Worm (Caenorhabditis elegans) whole organism, L4/young adult: ENCODE results near the gene T09F5.20.

Source experiments
- W03F9.2 ChIP-seq: fragments of 150-350 bp; optimal IDR thresholded peaks from 2 replicates; lab custom pipeline; 2014; ENCODE audit warnings: missing biosample characterization, missing genetic modification characterization
- dao-5 ChIP-seq: sonication (generic microtip); optimal IDR thresholded peaks from 2 replicates; lab custom pipeline; 2016; ENCODE audit warnings: missing genotype, missing genetic modification characterization, moderate library complexity, missing compliant biosample characterization
- him-1 ChIP-seq: sonication (generic microtip); optimal IDR thresholded peaks from 2 replicates; lab custom pipeline; 2016; ENCODE audit warnings: missing genotype, missing genetic modification reagents, missing genetic modification characterization, missing compliant biosample characterization

The T09F5.20 gene

DNA sequence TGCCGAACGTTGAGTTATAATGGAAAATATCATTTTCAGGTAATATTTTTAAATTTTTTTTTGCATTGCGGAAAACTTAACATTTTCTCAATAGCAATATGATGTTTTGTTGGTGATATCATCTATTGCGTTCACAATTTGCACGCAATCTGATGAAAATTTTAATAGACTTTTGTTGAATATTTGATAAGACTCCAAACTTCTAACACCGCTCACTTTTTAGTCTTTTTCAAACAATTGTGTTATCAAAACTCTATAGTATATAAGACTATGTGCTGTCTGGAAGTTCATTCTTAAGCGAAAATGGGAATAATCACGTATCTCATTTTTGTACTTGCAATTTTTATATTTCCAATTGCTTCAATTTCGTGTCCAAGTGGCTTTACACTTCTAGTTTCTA lies 27.8 kb upstream of the T09F5.20 start, which contains the start of gene clec-47:
Gene clec-47, plus strand, starts transcription at position 301 of the 400 bp plus-strand sequence.
- no peak for TF ChIP-seq W03F9.2 (tag; lab: Kevin White, UChicago)
- no peak for TF ChIP-seq him-1
- TF ChIP-seq dao-5 (tag; lab: Kevin White, UChicago): no peak

DNA sequence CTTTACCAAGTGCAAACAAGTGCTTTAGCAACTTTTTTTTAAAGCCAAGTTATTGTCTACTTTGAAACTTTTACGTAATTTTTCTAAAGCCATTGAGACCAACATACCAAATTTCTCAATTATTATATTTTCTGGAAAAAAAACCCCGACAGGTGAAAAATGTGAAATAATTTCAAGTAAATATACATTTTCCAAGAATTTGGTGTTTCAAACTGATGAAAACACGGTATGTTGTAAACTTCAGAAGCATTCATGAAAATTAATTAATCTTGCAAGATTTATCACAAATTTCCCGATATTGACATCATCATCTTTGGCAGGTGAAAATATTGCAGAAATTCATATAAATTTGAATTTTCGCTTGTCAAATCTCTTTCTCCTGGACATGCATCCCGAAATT lies 15.0 kb upstream of the T09F5.20 start, which contains the start of gene srz-11:
Gene srz-11, plus strand, starts transcription at position 386 of the 400 bp plus-strand sequence.
- TF ChIP-seq dao-5 (tag; lab: Kevin White, UChicago) (no peak), W03F9.2 (tag; lab: Kevin White, UChicago) (no peak), him-1 (no peak)

DNA sequence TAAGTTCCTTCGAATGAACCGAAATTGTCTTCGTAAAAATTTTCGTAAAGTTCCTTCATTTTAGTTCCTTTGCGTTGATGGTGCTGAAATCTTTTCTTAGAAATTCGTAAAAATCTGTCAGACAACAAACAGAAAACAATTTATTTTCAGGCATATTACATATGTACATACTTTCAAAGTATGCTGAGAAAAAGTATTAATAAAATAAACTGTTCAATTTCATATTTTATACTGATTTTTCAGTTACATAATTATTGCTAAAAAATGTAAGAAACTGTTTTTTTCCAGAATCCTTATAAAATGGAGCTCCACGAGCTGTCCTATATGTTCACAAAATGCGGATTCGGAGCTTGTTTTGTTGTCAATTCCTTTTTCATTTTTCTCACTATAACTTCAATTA lies 11.0 kb upstream of the T09F5.20 start, which contains the start of gene str-45:
Gene str-45, plus strand, starts transcription at position 301 of the 400 bp plus-strand sequence.
- TF ChIP-seq dao-5 (tag; lab: Kevin White, UChicago): no peak
- TF ChIP-seq him-1: no peak
- TF ChIP-seq W03F9.2 (tag; lab: Kevin White, UChicago): no peak

DNA sequence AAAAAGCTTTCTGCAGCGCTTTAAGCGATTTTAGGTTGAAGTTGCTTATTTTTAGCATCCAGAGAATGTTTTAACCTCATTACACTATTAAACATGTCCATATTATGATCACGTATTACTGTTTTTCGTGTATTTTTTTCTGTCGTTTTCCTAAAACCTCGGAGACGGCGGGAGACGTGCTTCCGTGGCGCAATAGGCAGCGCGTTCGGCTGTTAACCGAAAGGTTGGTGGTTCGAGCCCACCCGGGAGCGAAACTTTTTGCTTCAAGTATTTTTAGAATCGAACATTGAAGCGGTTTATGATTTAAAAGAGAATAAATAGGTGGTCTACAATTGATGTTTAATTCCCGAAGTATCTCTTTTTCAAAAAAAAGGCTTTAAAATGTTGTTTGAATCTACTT lies 8.8 kb upstream of the T09F5.20 start:
- TF ChIP-seq W03F9.2 (tag; lab: Kevin White, UChicago) (no peak), him-1 (no peak), dao-5 (tag; lab: Kevin White, UChicago) (no peak)

DNA sequence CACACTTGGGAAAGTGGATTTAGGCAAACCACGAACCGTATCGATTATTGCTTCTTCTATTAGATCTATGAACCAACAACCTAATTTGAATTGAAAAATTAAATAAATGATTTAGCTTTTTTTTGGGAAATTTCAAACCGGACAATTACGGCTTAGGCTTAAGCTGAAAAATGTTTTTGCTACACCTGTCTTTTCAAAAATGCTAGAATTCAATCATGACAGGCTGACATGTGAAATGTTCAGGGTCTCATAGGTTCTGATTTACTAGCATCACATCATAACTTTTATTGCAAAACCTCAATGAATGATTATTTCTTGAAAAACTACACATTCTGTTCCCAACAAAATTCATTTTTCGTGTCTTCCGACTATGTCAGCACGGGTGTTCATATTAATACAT lies 5.6 kb upstream of the T09F5.20 start, which contains the start of gene srh-55:
Gene srh-55, plus strand, starts transcription at position 301 of the 400 bp plus-strand sequence.
- TF ChIP-seq him-1: no peak
- TF ChIP-seq W03F9.2 (tag; lab: Kevin White, UChicago): no peak
- no peak for TF ChIP-seq dao-5 (tag; lab: Kevin White, UChicago)

DNA sequence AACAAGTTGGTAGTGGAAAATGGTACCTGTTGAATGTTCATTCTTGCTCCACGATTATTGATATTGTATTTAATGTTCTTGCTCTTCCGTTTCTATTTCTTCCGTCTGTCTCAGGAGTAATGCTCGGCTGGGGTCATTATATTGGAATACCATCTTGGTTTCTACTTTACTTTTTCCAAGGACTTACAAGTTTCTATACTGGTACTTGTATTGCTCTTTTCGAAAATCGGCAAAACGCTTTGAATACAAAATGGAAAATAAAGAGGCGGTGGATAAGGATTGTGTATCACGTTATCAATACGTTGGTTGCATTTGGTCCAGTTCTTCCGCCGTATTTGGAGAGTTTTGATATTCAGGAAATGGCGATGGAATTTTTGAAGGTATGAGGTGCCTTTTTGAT lies 4.3 kb upstream of the T09F5.20 start:
- TF ChIP-seq dao-5 (tag; lab: Kevin White, UChicago) (no peak), W03F9.2 (tag; lab: Kevin White, UChicago) (no peak), him-1 (no peak)

DNA sequence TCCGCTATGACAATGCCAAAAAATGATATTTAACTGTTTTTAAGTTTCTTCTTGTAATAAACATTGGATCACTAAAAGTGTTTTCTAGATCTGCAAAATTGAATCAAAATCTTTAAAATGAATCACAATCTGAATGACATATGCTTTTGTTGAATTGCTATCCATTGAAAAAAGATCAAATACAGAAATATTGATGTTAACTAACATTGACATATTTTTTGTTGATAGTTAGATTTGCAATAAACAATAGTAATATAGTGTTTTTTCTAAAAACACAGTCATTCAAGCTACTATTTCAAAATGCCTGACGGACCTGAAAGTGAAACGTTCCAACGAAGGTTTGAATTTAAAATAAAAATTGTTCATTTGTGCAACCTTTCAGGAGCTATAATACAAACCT lies 3.0 kb upstream of the T09F5.20 start, which contains the start of gene T09F5.2:
Gene T09F5.2, plus strand, starts transcription at position 301 of the 400 bp plus-strand sequence.
- TF ChIP-seq W03F9.2 (tag; lab: Kevin White, UChicago) (no peak), him-1 (no peak), dao-5 (tag; lab: Kevin White, UChicago) (no peak)

DNA sequence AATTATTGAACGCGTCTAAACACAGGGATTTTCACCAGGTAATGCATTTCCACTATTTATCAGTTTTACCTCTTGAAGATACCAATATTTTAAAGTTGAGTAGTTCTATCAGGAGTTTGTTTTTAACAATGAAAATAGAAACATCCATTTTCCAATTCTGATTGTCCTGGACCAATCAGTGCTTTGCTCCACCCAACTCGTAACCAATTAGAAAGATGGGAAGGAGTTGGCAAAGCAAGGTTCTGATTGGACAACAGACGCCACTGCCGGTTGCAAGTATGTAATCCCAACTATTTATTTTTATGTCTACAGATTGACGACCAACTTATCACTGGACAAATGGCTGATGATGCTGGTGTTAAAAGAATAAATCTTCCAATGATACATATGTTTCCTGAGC lies 2.5 kb upstream of the T09F5.20 start:
- TF ChIP-seq W03F9.2 (tag; lab: Kevin White, UChicago) (no peak), him-1 (no peak), dao-5 (tag; lab: Kevin White, UChicago) (no peak)

DNA sequence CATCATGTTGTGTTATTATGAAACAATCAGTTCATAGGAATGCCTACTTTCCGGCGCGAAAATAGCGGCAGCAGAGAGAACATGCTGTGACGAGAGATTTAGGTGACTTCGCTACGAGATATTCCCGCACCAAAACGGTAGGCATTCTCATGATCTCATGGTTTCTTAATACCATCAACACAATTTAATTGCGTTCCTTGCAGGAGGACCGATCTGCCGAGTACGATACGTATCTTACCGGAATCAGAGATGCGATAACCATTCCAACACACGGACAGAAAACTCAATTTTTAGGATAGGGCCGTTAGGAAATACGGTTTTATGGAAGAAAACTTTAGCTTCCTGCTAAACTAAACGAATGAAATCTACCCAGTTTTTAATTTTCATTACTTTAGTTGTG lies 1.1 kb upstream of the T09F5.20 start, which contains the start of gene T09F5.1:
Gene T09F5.1, plus strand, starts transcription at position 301 of the 400 bp plus-strand sequence.
- TF ChIP-seq W03F9.2 (tag; lab: Kevin White, UChicago) (no peak), dao-5 (tag; lab: Kevin White, UChicago) (no peak), him-1 (no peak)

DNA sequence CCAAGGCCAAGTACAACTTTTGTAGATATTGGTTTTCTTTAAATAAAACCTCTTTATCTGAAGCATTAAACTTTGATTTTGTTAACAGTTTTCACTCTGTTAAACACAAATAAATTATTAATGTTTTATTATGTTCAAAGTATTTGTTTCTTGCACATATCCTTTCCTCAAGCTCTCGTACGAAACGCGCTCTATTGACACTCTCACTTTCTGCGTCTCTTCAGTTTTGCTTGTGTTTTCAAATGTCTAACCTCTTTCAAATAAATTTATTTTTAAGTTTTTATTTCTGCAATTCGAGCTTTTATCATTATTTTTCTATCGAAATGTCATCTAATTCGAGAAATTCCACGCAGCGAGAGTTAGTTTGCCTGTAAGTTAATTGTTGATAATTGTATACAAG lies 3.9 kb downstream of the T09F5.20 start, which contains the start of gene K08F9.4:
Gene K08F9.4, plus strand, starts transcription at position 222 of the 400 bp plus-strand sequence.
- no peak for TF ChIP-seq dao-5 (tag; lab: Kevin White, UChicago)
- TF ChIP-seq W03F9.2 (tag; lab: Kevin White, UChicago): peak; percentile 64

DNA sequence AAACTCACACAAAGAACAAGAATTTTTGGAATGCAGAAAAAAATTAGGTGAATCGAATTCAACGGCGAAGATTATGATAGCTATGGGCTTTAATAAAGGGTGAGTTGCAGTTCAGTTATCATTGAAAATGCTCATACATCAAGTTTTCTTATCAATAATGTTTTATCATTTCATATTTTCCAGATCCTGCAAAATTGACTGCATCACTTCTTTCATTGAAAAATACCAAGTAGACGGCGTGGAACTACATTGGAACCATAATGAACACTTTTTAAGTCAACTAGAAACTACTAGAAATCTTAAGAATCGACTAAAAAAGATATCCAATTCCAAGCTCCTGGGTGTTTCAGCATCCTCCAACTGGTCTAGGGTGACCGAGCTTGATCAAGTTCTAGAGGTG lies 4.4 kb downstream of the T09F5.20 start, which contains the start of gene K08F9.1:
Gene K08F9.1, minus strand, starts transcription at position 101 of the 400 bp plus-strand sequence.
- TF ChIP-seq W03F9.2 (tag; lab: Kevin White, UChicago) (no peak), dao-5 (tag; lab: Kevin White, UChicago) (no peak), him-1 (no peak)

DNA sequence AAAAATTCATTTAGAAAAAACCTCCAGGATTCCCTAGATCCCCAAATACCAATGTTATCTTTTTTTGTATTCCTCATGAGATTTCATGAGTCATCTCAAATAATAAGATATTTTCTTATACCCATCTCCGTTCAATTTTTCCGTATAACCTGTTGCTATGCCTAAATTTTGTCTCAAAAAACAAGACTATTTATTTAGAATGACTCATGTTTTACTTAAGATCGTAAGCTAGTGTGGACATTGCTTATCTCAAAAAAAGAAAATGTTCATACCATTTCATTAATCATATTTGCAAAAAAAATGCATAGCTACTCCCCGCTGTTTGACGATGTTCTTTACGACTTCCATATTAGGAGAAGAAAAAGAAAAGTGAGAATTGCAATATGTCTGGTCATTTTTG lies 7.4 kb downstream of the T09F5.20 start, which contains the start of gene K08F9.3:
Gene K08F9.3, plus strand, starts transcription at position 301 of the 400 bp plus-strand sequence.
- TF ChIP-seq dao-5 (tag; lab: Kevin White, UChicago) (no peak), W03F9.2 (tag; lab: Kevin White, UChicago) (no peak), him-1 (no peak)

DNA sequence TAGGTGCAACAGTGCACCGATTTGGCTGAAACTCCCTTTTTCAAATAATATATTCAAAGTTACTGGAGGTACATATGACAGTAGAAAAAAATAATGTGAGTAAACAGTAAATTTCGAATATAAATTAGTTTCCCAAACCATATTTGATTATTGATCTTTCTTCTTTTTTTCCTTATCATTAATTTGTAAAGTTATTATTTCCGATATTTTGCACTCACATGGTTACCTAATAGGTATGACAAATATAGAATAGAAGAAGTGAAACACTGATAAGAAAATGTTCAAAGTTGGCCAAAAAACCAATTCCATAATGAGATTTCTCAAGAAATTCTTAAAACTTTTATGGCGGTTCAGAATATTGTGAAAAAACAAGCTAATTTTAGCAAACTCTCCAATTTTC lies 7.9 kb downstream of the T09F5.20 start:
- no peak for TF ChIP-seq W03F9.2 (tag; lab: Kevin White, UChicago)
- no peak for TF ChIP-seq him-1
- no peak for TF ChIP-seq dao-5 (tag; lab: Kevin White, UChicago)

DNA sequence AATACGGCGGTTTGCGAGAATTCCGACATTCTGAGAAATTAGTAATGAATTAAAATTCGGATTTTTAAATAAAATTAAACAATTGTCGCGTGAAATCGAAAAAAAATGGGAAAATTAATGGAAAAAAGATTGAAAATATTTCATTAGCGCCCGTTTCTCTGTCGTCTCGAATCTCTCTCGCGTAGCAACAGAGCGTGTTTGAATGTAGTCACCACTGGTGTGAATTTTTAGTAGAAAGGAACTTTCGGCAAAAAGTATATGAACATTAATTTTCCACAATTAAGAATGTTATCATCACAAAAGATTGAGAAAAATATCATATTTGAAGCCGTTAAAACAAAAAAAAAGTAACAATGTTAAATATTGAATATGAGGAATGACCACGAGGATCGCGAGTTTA lies 10.9 kb downstream of the T09F5.20 start, which contains the start of gene aipl-1:
Gene aipl-1, minus strand, starts transcription at position 30 of the 400 bp plus-strand sequence.
- no peak for TF ChIP-seq dao-5 (tag; lab: Kevin White, UChicago)
- TF ChIP-seq him-1: no peak
- peak; percentile 65 for TF ChIP-seq W03F9.2 (tag; lab: Kevin White, UChicago)

DNA sequence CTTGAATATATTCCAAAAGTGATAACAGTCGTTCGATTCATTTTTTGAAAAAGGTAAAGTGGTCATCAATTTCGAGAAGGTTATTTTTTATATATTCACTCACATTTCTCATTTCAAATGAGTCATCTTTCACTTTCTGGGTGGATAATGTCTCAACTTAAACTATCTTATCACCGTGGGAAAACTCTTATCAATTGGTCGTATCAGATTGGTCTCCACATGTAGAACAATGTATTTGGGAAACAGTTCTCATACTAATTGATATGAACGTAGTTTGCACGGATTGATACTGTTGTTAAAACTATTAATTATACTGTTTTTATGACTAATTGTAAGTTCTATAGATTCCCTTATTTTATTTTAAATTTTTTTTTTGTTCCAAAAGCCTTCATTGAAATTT lies 13.9 kb downstream of the T09F5.20 start:
- no peak for TF ChIP-seq dao-5 (tag; lab: Kevin White, UChicago)
- TF ChIP-seq W03F9.2 (tag; lab: Kevin White, UChicago): no peak
- TF ChIP-seq him-1: no peak
